Worm (Caenorhabditis elegans): ENCODE results near the gene cnd-1.

Gene cnd-1

DNA sequence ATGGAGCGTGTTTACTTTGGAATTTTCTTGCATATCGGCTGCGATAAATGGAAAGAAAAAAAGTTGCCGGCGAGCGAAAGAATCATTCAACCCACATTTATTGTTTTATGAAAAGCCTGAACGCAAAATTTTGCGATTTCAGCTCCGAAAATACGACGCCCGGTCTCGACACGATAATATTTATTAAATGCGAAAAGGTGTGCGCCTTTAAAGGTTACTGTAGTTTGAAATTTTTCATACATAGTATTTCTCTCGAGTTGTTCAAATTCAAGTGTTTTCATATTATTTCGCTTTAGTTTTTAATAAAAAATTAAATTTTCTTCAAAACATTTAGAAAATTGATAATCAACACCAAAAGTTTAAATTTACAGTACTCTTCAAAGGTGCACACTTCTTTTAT lies 35.4 kb downstream of the cnd-1 start, which contains the start of gene syx-16 (continued):
- TF ChIP-seq mes-4 (tag; optimal IDR thresholded peaks at IDR 0.05) (no peak), ekl-4 (GFP tag; IDR thresholded peaks at IDR 0.05) (no peak), ztf-18 (tag; optimal IDR thresholded peaks at IDR 0.05) (no peak), K11D2.4 (GFP tag; IDR thresholded peaks at IDR 0.05) (no peak), ztf-25 (GFP tag; IDR thresholded peaks at IDR 0.05) (no peak), F33H1.4 (GFP tag; IDR thresholded peaks at IDR 0.05) (peak; percentile 75), ztf-6 (GFP tag; IDR thresholded peaks at IDR 0.05) (no peak), chd-7 (tag; optimal IDR thresholded peaks at IDR 0.05) (no peak), F55B11.4 (tag; optimal IDR thresholded peaks at IDR 0.05; ENCODE audit: borderline replicate concordance, insufficient read depth) (no peak), rpc-1 (optimal IDR thresholded peaks at IDR 0.05) (no peak), rpc-1 (tag; optimal IDR thresholded peaks at IDR 0.05) (no peak)

- TF ChIP-seq lsl-1 (GFP tag; optimal IDR thresholded peaks at IDR 0.05) (peak; percentile 69), snpc-3.4 (tag; optimal IDR thresholded peaks at IDR 0.05) (peak; percentile 2), lir-1 (GFP tag; conservative IDR thresholded peaks at IDR 0.05) (no peak), F33H1.4 (GFP tag; IDR thresholded peaks at IDR 0.05) (peak; percentile 62; the same call in 1 of the 2 replicates), madf-6 (GFP tag; IDR thresholded peaks at IDR 0.05) (peak; percentile 55; the same call in 1 of the 2 replicates), ceh-40 (GFP tag; IDR thresholded peaks at IDR 0.05) (no peak), ceh-91 (GFP tag; IDR thresholded peaks at IDR 0.05) (0 out of 2 replicates have a peak, but pooled peaks have one; percentile 30), efl-1 (GFP tag; optimal IDR thresholded peaks at IDR 0.05) (peak; percentile 11)
Measured at ce11 chrIII:5206861-5207414, 37.5 kb downstream of the cnd-1 start, which contains the start of gene morc-1. morc-1 (minus strand) TSS chrIII:5206911.

DNA sequence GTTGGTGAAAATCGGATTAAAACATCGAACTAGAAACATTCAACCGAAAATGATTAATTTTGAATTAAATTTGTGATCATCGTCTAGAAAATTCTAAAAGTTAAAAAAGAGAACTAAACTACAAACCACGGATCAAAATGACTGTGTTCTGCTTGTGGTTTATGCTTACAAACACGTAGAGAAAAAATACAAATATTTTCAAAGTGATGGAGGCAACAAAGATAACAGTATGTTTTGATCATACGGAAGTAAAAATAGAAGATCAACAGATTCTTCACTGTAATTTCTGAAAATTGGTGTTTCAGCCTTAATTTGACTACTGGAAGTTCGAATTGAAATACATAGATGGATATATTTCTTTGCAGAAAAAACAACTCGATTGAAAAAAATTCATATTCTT lies 41.1 kb downstream of the cnd-1 start:
- 0 out of 2 replicates have a peak, but pooled peaks have one; percentile 20 for TF ChIP-seq madf-6 (GFP tag; IDR thresholded peaks at IDR 0.05)
- TF ChIP-seq F57C9.4 (tag; optimal IDR thresholded peaks at IDR 0.05), result no peak
- TF ChIP-seq unc-130 (GFP tag; optimal IDR thresholded peaks at IDR 0.05), result peak; percentile 40
- peak; percentile 45 for TF ChIP-seq F49E8.2 (tag; optimal IDR thresholded peaks at IDR 0.05; ENCODE audit: insufficient read depth)
- 0 out of 2 replicates have a peak, but pooled peaks have one; percentile 59 for TF ChIP-seq madf-3 (GFP tag; IDR thresholded peaks at IDR 0.05)
- peak; percentile 84 for TF ChIP-seq hrde-1 (tag; optimal IDR thresholded peaks at IDR 0.05; ENCODE audit: borderline replicate concordance)
- 0 out of 2 replicates have a peak, but pooled peaks have one; percentile 29 for TF ChIP-seq nfyb-1 (GFP tag; IDR thresholded peaks at IDR 0.05)
- TF ChIP-seq ama-1 (optimal IDR thresholded peaks at IDR 0.05), result no peak
- TF ChIP-seq ama-1 (GFP tag; optimal IDR thresholded peaks at IDR 0.05), result no peak
- TF ChIP-seq attf-5 (GFP tag; optimal IDR thresholded peaks at IDR 0.05), result no peak
- no peak for TF ChIP-seq lin-35 (GFP tag; optimal IDR thresholded peaks at IDR 0.05)
- no peak for TF ChIP-seq tbx-9 (tag; optimal IDR thresholded peaks at IDR 0.05; ENCODE audit: borderline replicate concordance)
- no peak for TF ChIP-seq athp-1 (tag; optimal IDR thresholded peaks at IDR 0.05)
- TF ChIP-seq hlh-12 (tag; optimal IDR thresholded peaks at IDR 0.05), result no peak

DNA sequence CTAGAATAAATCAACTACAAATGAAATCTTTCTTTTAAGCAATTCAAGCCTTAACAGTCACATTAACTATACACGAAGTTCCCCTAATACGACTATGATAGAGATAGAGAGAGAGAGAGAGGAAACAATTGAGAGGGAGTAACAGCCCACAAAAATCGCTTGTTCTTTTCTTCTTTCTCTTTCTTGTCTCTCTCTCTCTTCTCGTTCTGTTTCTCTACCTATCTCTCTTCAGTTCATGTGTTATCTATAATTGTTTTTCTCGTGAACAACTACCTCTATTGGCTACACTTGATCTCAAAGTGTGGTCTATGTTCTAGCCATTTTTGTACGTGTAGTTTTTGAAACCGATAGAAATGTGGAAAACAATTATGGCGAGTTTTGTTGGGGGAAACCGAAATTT lies 41.8 kb downstream of the cnd-1 start:
- peak in 1 of 3 experiments; percentile 7 for TF ChIP-seq lin-35 (GFP tag; optimal IDR thresholded peaks at IDR 0.05)
- TF ChIP-seq dox-1 (GFP tag; IDR thresholded peaks at IDR 0.05), result 0 out of 2 replicates have a peak, but pooled peaks have one; percentile 44
- no peak for TF ChIP-seq snpc-1.3 (tag; optimal IDR thresholded peaks at IDR 0.05; ENCODE audit: insufficient read depth)
- TF ChIP-seq let-526 (GFP tag; IDR thresholded peaks at IDR 0.05), result no peak
- TF ChIP-seq ZK185.1 (tag; optimal IDR thresholded peaks at IDR 0.05; ENCODE audit: poor library complexity, severe bottlenecking), result peak; percentile 42
- TF ChIP-seq ekl-4 (GFP tag; IDR thresholded peaks at IDR 0.05), result 0 out of 2 replicates have a peak, but pooled peaks have one; percentile 57
- peak; percentile 70 for TF ChIP-seq lin-40 (tag; optimal IDR thresholded peaks at IDR 0.05)
- TF ChIP-seq hmg-1.2 (GFP tag; IDR thresholded peaks at IDR 0.05), result peak; percentile 47; the same call in 1 of the 2 replicates
- peak; percentile 17 for TF ChIP-seq die-1 (tag; optimal IDR thresholded peaks at IDR 0.05)
- TF ChIP-seq nhr-80 (tag; optimal IDR thresholded peaks at IDR 0.05), result peak; percentile 66
- no peak for TF ChIP-seq mcd-1 (GFP tag; IDR thresholded peaks at IDR 0.05)
- no peak for TF ChIP-seq snpc-4 (GFP tag; optimal IDR thresholded peaks at IDR 0.05)
- TF ChIP-seq snpc-4 (tag; optimal IDR thresholded peaks at IDR 0.05), result peak in 2 of 4 experiments; percentile 18 to 20
- peak; percentile 49 for TF ChIP-seq attf-5 (GFP tag; optimal IDR thresholded peaks at IDR 0.05)
- TF ChIP-seq cebp-1 (GFP tag; IDR thresholded peaks at IDR 0.05), result no peak
- TF ChIP-seq cebp-1 (tag; optimal IDR thresholded peaks at IDR 0.05), result peak; percentile 43
